Worm (Caenorhabditis elegans) whole organism, L3 larva: ENCODE data around the gene T01B6.1.
A peak's percentile ranks its signal among the peaks of the same experiment; 100 is the strongest.

Experiments used
- R02D3.7 ChIP-seq: fragments of 150-350 bp; optimal IDR thresholded peaks from 2 replicates; lab custom pipeline; 2014; ENCODE audit warnings: missing biosample characterization, missing genetic modification characterization
- ZK546.5 ChIP-seq: sonication (generic microtip); optimal IDR thresholded peaks from 2 replicates; lab custom pipeline; 2017; ENCODE audit warnings: missing biosample characterization, missing genetic modification characterization
- aly-2 ChIP-seq: fragments of 150-350 bp; optimal IDR thresholded peaks from 2 replicates; lab custom pipeline; 2014; ENCODE audit warnings: missing biosample characterization, missing genetic modification characterization
- ama-1 ChIP-seq: fragments of 150-350 bp; optimal IDR thresholded peaks from 2 replicates; lab custom pipeline; 2018
- ceh-16 ChIP-seq: sonication (generic microtip); optimal IDR thresholded peaks from 2 replicates; lab custom pipeline; 2017; ENCODE audit warnings: missing biosample characterization, missing genetic modification characterization
- ceh-28 ChIP-seq: fragments of 150-350 bp; optimal IDR thresholded peaks from 2 replicates; lab custom pipeline; 2014; ENCODE audit warnings: missing biosample characterization, missing genetic modification reagents, missing genetic modification characterization
- ceh-82 ChIP-seq: fragments of 150-350 bp; optimal IDR thresholded peaks from 2 replicates; lab custom pipeline; 2014; ENCODE audit warnings: missing biosample characterization, missing genetic modification characterization
- ceh-9 ChIP-seq: sonication (generic microtip); optimal IDR thresholded peaks from 2 replicates; lab custom pipeline; 2018; ENCODE audit warnings: missing biosample characterization, missing genetic modification characterization
- daf-12 ChIP-seq: fragments of 150-350 bp; optimal IDR thresholded peaks from 2 replicates; lab custom pipeline; 2014; ENCODE audit warnings: missing biosample characterization, missing genetic modification reagents, missing genetic modification characterization
- egl-5 ChIP-seq: fragments of 150-350 bp; optimal IDR thresholded peaks from 2 replicates; lab custom pipeline; 2017; ENCODE audit warnings: missing biosample characterization, missing genetic modification reagents, missing genetic modification characterization, inconsistent platforms
- elt-2 ChIP-seq: sonication (generic microtip); optimal IDR thresholded peaks from 2 replicates; lab custom pipeline; 2016; ENCODE audit warnings: missing genetic modification reagents, mild to moderate bottlenecking, missing genetic modification characterization, missing compliant biosample characterization
- elt-3 ChIP-seq, 3 experiments: fragments of 150-350 bp in 1 of 3; sonication (generic microtip) in 2 of 3; optimal IDR thresholded peaks; 2 replicates in 2 of 3; 4 replicates in 1 of 3; lab custom pipeline; 2014 to 2017; ENCODE audit warnings: missing biosample characterization in 3 of 3, missing genetic modification characterization in 3 of 3
- eor-1 ChIP-seq, 2 experiments: fragments of 150-350 bp; optimal IDR thresholded peaks; 2 replicates each; lab custom pipeline; 2014 to 2018; ENCODE audit warnings: missing biosample characterization in 2 of 2, missing genetic modification characterization in 2 of 2
- fkh-10 ChIP-seq: sonication (generic microtip); optimal IDR thresholded peaks from 2 replicates; lab custom pipeline; 2017; ENCODE audit warnings: missing biosample characterization, missing genetic modification reagents, missing genetic modification characterization
- fkh-2 ChIP-seq: fragments of 150-350 bp; optimal IDR thresholded peaks from 2 replicates; lab custom pipeline; 2014; ENCODE audit warnings: missing biosample characterization, missing genetic modification reagents, missing genetic modification characterization
- fos-1 ChIP-seq: fragments of 150-350 bp; optimal IDR thresholded peaks from 2 replicates; lab custom pipeline; 2014; ENCODE audit warnings: missing biosample characterization, missing genetic modification characterization
- hmg-11 ChIP-seq: sonication (generic microtip); optimal IDR thresholded peaks from 2 replicates; lab custom pipeline; 2016; ENCODE audit warnings: missing genetic modification characterization, missing compliant biosample characterization
- jun-1 ChIP-seq: fragments of 150-350 bp; optimal IDR thresholded peaks from 2 replicates; lab custom pipeline; 2014; ENCODE audit warnings: missing biosample characterization, missing genetic modification reagents, missing genetic modification characterization
- lin-15B ChIP-seq: fragments of 150-350 bp; optimal IDR thresholded peaks from 2 replicates; lab custom pipeline; 2014; ENCODE audit warnings: missing biosample characterization, missing genetic modification characterization
- lin-39 ChIP-seq: fragments of 150-350 bp; optimal IDR thresholded peaks from 2 replicates; lab custom pipeline; 2018; ENCODE audit warnings: missing biosample characterization, missing genetic modification reagents, missing genetic modification characterization
- lsy-12 ChIP-seq: sonication (generic microtip); optimal IDR thresholded peaks from 2 replicates; lab custom pipeline; 2016; ENCODE audit warnings: mild to moderate bottlenecking, missing genetic modification characterization, missing compliant biosample characterization
- mml-1 ChIP-seq: fragments of 150-350 bp; sonication (generic microtip); optimal IDR thresholded peaks from 3 replicates; lab custom pipeline; 2014; ENCODE audit warnings: missing biosample characterization, missing genetic modification characterization
- nfya-1 ChIP-seq: sonication (generic microtip); optimal IDR thresholded peaks from 2 replicates; lab custom pipeline; 2017; ENCODE audit warnings: missing genetic modification characterization, mild to moderate bottlenecking, missing compliant biosample characterization, antibody characterized with exemption, moderate library complexity; ENCODE audit not compliant: insufficient read depth
- nhr-11 ChIP-seq: fragments of 150-350 bp; optimal IDR thresholded peaks from 2 replicates; lab custom pipeline; 2014; ENCODE audit warnings: missing biosample characterization, missing genetic modification characterization
- nhr-23 ChIP-seq: fragments of 150-350 bp; optimal IDR thresholded peaks from 2 replicates; lab custom pipeline; 2014; ENCODE audit warnings: missing biosample characterization, missing genetic modification reagents, missing genetic modification characterization
- nhr-25 ChIP-seq: sonication (generic microtip); optimal IDR thresholded peaks from 2 replicates; lab custom pipeline; 2017; ENCODE audit warnings: missing biosample characterization, missing genetic modification characterization
- nhr-28 ChIP-seq: fragments of 150-350 bp; optimal IDR thresholded peaks from 2 replicates; lab custom pipeline; 2014; ENCODE audit warnings: missing biosample characterization, missing genetic modification characterization
- nhr-43 ChIP-seq: sonication (generic microtip); optimal IDR thresholded peaks from 2 replicates; lab custom pipeline; 2016; ENCODE audit warnings: mild to moderate bottlenecking, missing genetic modification characterization, missing compliant biosample characterization; ENCODE audit not compliant: poor library complexity, severe bottlenecking
- nhr-67 ChIP-seq: fragments of 150-350 bp; optimal IDR thresholded peaks from 2 replicates; lab custom pipeline; 2014; ENCODE audit warnings: missing biosample characterization, missing genetic modification characterization
- nhr-76 ChIP-seq: fragments of 150-350 bp; sonication (generic microtip); optimal IDR thresholded peaks from 5 replicates; lab custom pipeline; 2014; ENCODE audit warnings: missing biosample characterization, missing genetic modification characterization
- nhr-77 ChIP-seq: fragments of 150-350 bp; optimal IDR thresholded peaks from 2 replicates; lab custom pipeline; 2014; ENCODE audit warnings: missing biosample characterization, missing genetic modification characterization
- pha-4 ChIP-seq: fragments of 150-350 bp; optimal IDR thresholded peaks from 2 replicates; lab custom pipeline; 2014; ENCODE audit warnings: missing biosample characterization, missing genetic modification reagents, missing genetic modification characterization
- pqm-1 ChIP-seq: fragments of 150-350 bp; optimal IDR thresholded peaks from 2 replicates; lab custom pipeline; 2017; ENCODE audit warnings: missing biosample characterization, missing genetic modification characterization, inconsistent platforms
- sea-2 ChIP-seq: fragments of 150-350 bp; sonication (generic microtip); optimal IDR thresholded peaks from 4 replicates; lab custom pipeline; 2014; ENCODE audit warnings: missing biosample characterization, missing genetic modification reagents, missing genetic modification characterization
- skn-1 ChIP-seq: fragments of 150-350 bp; optimal IDR thresholded peaks from 2 replicates; lab custom pipeline; 2014; ENCODE audit warnings: missing biosample characterization, missing genetic modification characterization
- snpc-4 ChIP-seq: fragments of 150-350 bp; optimal IDR thresholded peaks from 2 replicates; lab custom pipeline; 2014; ENCODE audit warnings: missing biosample characterization, missing genetic modification characterization
- unc-62 ChIP-seq: fragments of 150-350 bp; sonication (generic microtip); optimal IDR thresholded peaks from 4 replicates; lab custom pipeline; 2014; ENCODE audit warnings: missing biosample characterization, missing genetic modification reagents, missing genetic modification characterization
- zag-1 ChIP-seq: fragments of 150-350 bp; optimal IDR thresholded peaks from 2 replicates; lab custom pipeline; 2014; ENCODE audit warnings: missing biosample characterization, missing genetic modification characterization
- ztf-11 ChIP-seq: fragments of 150-350 bp; optimal IDR thresholded peaks from 2 replicates; lab custom pipeline; 2014; ENCODE audit warnings: missing biosample characterization, missing genetic modification characterization
- ztf-4 ChIP-seq: fragments of 150-350 bp; optimal IDR thresholded peaks from 2 replicates; lab custom pipeline; 2014; ENCODE audit warnings: missing biosample characterization, missing genetic modification characterization

The T01B6.1 gene

DNA sequence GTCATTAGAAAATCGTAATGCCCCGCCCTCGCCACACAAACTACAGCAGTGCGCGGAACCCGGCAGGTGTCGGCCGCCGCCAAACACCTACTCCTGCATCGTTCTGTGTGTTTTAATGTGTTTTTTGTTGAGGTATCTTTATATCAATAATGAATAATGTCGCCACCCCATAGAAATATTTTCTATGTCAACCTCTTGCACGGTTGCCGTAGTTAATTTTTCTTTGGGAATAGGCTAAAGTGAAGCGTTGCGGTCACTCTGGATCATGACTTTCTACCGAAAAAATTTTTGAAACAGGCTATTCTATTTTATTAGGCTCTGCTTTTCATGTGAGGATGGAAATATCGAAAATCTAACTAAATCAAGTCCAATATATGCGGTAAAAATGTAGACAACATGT, 6.6 kb upstream of the T01B6.1 start:
- TF ChIP-seq snpc-4 (tag; lab: Kevin White, UChicago) (peak; percentile 98), skn-1 (tag; lab: Kevin White, UChicago) (no peak), ceh-9 (tag; lab: Kevin White, UChicago) (no peak), nhr-76 (no peak), fkh-2 (tag; lab: Kevin White, UChicago) (no peak), pqm-1 (tag; lab: Kevin White, UChicago) (peak; percentile 30), lsy-12 (peak; percentile 7), hmg-11 (tag; lab: Kevin White, UChicago) (peak; percentile 9), zag-1 (tag; lab: Kevin White, UChicago) (no peak), lin-15B (tag; lab: Kevin White, UChicago) (no peak), nfya-1 (tag; lab: Kevin White, UChicago) (peak; percentile 26), fos-1 (no peak), ceh-16 (tag; lab: Kevin White, UChicago) (no peak), elt-3 (tag; optimal IDR thresholded peaks at IDR 0.05; lab: Kevin White, UChicago) (peak in 2 of 3 experiments; percentile 28 to 52), nhr-23 (peak; percentile 13), ceh-82 (no peak), unc-62 (GFP tag; lab: Kevin White, UChicago) (no peak), ama-1 (lab: Kevin White, UChicago) (peak; percentile 90), nhr-77 (tag; lab: Kevin White, UChicago) (no peak), nhr-43 (tag; lab: Kevin White, UChicago) (no peak), eor-1 (tag; optimal IDR thresholded peaks at IDR 0.05; lab: Kevin White, UChicago) (no peak), daf-12 (tag; lab: Kevin White, UChicago) (no peak), nhr-11 (tag; lab: Kevin White, UChicago) (no peak), ceh-28 (no peak), sea-2 (GFP tag; lab: Kevin White, UChicago) (no peak), nhr-28 (tag; lab: Kevin White, UChicago) (no peak), nhr-25 (tag; lab: Kevin White, UChicago) (peak; percentile 6), aly-2 (no peak), jun-1 (no peak), lin-39 (tag; lab: Kevin White, UChicago) (no peak), pha-4 (peak; percentile 17), ZK546.5 (tag; lab: Kevin White, UChicago) (no peak), elt-2 (peak; percentile 14), R02D3.7 (no peak), nhr-67 (tag; lab: Kevin White, UChicago) (no peak), ztf-11 (tag; lab: Kevin White, UChicago) (no peak), fkh-10 (no peak)

ce11 chrX:2330494-2330893, 5.0 kb upstream of the T01B6.1 start:
- TF ChIP-seq nhr-25 (tag; lab: Kevin White, UChicago) = peak; percentile 23
- TF ChIP-seq elt-3 (tag; optimal IDR thresholded peaks at IDR 0.05; lab: Kevin White, UChicago) = no peak
- TF ChIP-seq, all 47 proteins: peak for 1

ce11 chrX:2338210-2338609, 2.7 kb downstream of the T01B6.1 start, which contains the start of gene nlp-45:
nlp-45 (minus strand) TSS chrX:2338310.
- TF ChIP-seq nhr-67 (tag; lab: Kevin White, UChicago) (no peak), eor-1 (tag; optimal IDR thresholded peaks at IDR 0.05; lab: Kevin White, UChicago) (no peak), lin-39 (tag; lab: Kevin White, UChicago) (no peak), ceh-9 (tag; lab: Kevin White, UChicago) (no peak), mml-1 (tag; lab: Kevin White, UChicago) (no peak), nhr-43 (tag; lab: Kevin White, UChicago) (no peak), hmg-11 (tag; lab: Kevin White, UChicago) (no peak), ztf-4 (no peak), nfya-1 (tag; lab: Kevin White, UChicago) (no peak), snpc-4 (tag; lab: Kevin White, UChicago) (no peak), aly-2 (no peak), sea-2 (GFP tag; lab: Kevin White, UChicago) (no peak), fkh-10 (no peak), ceh-82 (no peak), elt-2 (no peak), pha-4 (no peak), unc-62 (GFP tag; lab: Kevin White, UChicago) (no peak), nhr-11 (tag; lab: Kevin White, UChicago) (no peak), egl-5 (tag; lab: Kevin White, UChicago) (no peak)
